Worm (Caenorhabditis elegans): ENCODE results near the gene srv-2.

The srv-2 gene

DNA sequence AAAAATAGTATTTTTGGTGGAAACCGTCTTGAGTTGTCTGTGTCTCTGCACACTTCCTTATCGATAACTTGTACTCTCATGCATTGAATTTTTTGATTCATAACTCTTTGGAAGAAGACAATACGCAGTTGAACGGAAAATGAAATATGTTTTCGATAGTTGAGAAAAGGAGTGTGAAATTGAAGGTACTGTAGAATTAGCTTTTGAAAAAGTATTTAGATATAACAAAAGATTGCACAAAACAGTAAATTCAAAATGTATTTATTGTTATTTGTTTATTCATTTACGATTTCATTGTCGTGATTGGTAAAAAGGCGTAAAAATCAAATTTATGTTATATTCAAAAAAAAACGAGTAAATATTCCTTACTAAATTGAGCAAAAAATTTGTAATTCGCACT is 5.6 kb downstream of the srv-2 start, which contains the start of gene C14A4.7:
Gene C14A4.7 (minus strand): TSS at position 101 of the 400 bp plus-strand sequence.
- TF ChIP-seq ceh-82 (tag; optimal IDR thresholded peaks at IDR 0.05) (no peak), elt-2 (tag; optimal IDR thresholded peaks at IDR 0.05) (peak; percentile 16)

DNA sequence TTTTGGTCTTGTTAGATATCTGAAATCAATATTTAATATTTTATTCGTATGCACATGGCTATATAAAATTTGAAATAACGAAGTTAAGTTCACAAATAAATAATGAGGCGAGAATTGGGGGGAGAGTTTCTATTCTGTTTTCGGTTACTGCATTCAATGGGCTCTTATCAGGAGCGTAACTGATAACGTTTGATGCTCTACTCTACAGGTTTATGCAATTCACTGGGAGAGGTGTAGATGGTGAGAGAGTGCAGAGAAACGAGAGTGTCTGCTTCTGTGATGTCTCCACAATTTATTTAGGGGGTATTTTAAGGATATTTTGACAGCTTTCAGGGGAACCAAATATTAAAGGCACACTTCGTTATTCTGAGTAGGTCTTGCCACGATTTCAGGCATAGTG is 7.3 kb downstream of the srv-2 start, which contains the start of gene C14A4.6:
Gene C14A4.6 (minus strand): TSS at position 19 of the 400 bp plus-strand sequence.
- no peak for TF ChIP-seq nhr-11 (tag; optimal IDR thresholded peaks at IDR 0.05)
- no peak for TF ChIP-seq tbx-2 (tag; optimal IDR thresholded peaks at IDR 0.05)
- TF ChIP-seq dsc-1 (tag; optimal IDR thresholded peaks at IDR 0.05): no peak
- peak in 1 of 2 experiments; percentile 46 for TF ChIP-seq lin-35 (GFP tag; optimal IDR thresholded peaks at IDR 0.05)
- TF ChIP-seq tlp-1 (tag; optimal IDR thresholded peaks at IDR 0.05): no peak
- no peak for TF ChIP-seq F16B12.6 (tag; optimal IDR thresholded peaks at IDR 0.05)
- TF ChIP-seq efl-1 (optimal IDR thresholded peaks at IDR 0.05): no peak
- no peak for TF ChIP-seq efl-1 (GFP tag; optimal IDR thresholded peaks at IDR 0.05 in 1 of 2)
- TF ChIP-seq pqm-1 (tag; optimal IDR thresholded peaks at IDR 0.05): peak; percentile 34
- TF ChIP-seq elt-2 (tag; optimal IDR thresholded peaks at IDR 0.05): peak; percentile 79
- no peak for TF ChIP-seq aly-2 (tag; optimal IDR thresholded peaks at IDR 0.05)
- no peak for TF ChIP-seq unc-86 (tag; optimal IDR thresholded peaks at IDR 0.05)

DNA sequence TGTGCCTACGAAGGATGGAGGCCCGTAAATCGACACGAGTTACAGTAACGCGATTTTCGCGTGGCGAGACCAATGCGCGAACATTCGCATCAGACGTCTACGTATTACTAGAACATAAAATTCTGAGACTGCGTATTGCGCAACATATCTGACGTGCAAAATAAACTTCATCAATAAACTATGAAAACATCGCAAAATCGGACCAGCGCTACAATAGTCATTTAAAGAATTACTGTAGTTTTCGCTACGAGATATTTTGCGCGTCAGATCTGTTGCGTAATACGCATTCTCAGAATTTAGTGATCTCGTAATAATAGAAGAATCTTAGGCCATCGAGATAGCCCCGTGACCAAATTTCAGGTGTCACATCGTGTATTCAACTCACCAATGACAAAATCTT is 7.8 kb downstream of the srv-2 start:
- TF ChIP-seq mdl-1 (tag; optimal IDR thresholded peaks at IDR 0.05): no peak
- no peak for TF ChIP-seq ets-5 (GFP tag; IDR thresholded peaks at IDR 0.05)
- no peak for TF ChIP-seq ztf-4 (tag; optimal IDR thresholded peaks at IDR 0.05)
- no peak for TF ChIP-seq zip-4 (GFP tag; optimal IDR thresholded peaks at IDR 0.05)
- no peak for TF ChIP-seq sox-4 (tag; optimal IDR thresholded peaks at IDR 0.05)
- TF ChIP-seq C04F5.9 (tag; optimal IDR thresholded peaks at IDR 0.05): no peak
- TF ChIP-seq C34B4.2 (tag; optimal IDR thresholded peaks at IDR 0.05): no peak
- TF ChIP-seq nhr-90 (tag; optimal IDR thresholded peaks at IDR 0.05; ENCODE audit: poor library complexity): no peak
- TF ChIP-seq fos-1 (tag; optimal IDR thresholded peaks at IDR 0.05): no peak
- no peak for TF ChIP-seq tbx-2 (tag; optimal IDR thresholded peaks at IDR 0.05)
- TF ChIP-seq lin-35 (GFP tag; optimal IDR thresholded peaks at IDR 0.05): no peak
- no peak for TF ChIP-seq pag-3 (tag; optimal IDR thresholded peaks at IDR 0.05; ENCODE audit: borderline replicate concordance, insufficient read depth)
- no peak for TF ChIP-seq ceh-63 (GFP tag; optimal IDR thresholded peaks at IDR 0.05)
- TF ChIP-seq egl-13 (tag; optimal IDR thresholded peaks at IDR 0.05): no peak
- no peak for TF ChIP-seq egl-27 (tag; optimal IDR thresholded peaks at IDR 0.05)

DNA sequence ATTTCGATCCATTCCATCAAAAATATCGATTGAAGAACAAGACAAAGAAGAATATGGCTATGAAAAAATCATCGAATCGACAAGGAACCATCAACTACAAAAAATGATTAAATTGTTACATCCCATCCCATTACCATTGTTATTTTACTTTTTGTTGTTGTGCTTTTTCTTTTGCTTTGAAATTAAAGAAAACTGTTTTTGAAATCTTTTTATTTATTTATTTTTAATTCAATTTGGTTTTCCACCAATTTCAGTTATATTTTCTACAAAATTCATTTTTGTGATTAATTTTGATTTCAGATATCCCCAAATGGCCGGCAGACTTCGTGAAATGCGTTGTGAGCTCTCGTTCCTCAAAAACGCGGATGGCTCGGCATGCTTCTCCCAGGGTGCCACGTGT is 9.6 kb downstream of the srv-2 start, which contains the start of gene crn-5:
Gene crn-5 (plus strand): TSS at position 301 of the 400 bp plus-strand sequence.
- no peak for TF ChIP-seq skn-1 (tag; optimal IDR thresholded peaks at IDR 0.05)
- no peak for TF ChIP-seq sox-4 (tag; optimal IDR thresholded peaks at IDR 0.05)
- TF ChIP-seq ceh-82 (tag; optimal IDR thresholded peaks at IDR 0.05): no peak
- no peak for TF ChIP-seq aly-2 (tag; optimal IDR thresholded peaks at IDR 0.05)
- no peak for TF ChIP-seq vab-15 (tag; optimal IDR thresholded peaks at IDR 0.05)
- TF ChIP-seq ztf-4 (tag; optimal IDR thresholded peaks at IDR 0.05): no peak
- no peak for TF ChIP-seq dpl-1 (GFP tag; optimal IDR thresholded peaks at IDR 0.05)
- TF ChIP-seq lin-13 (GFP tag; optimal IDR thresholded peaks at IDR 0.05): no peak
- TF ChIP-seq unc-130 (tag; optimal IDR thresholded peaks at IDR 0.05): no peak
- no peak for TF ChIP-seq lir-3 (tag; optimal IDR thresholded peaks at IDR 0.05; ENCODE audit: poor library complexity)
- TF ChIP-seq lin-14 (GFP tag; optimal IDR thresholded peaks at IDR 0.05): no peak
- TF ChIP-seq nhr-237 (tag; optimal IDR thresholded peaks at IDR 0.05): no peak
- no peak for TF ChIP-seq mab-9 (GFP tag; IDR thresholded peaks at IDR 0.05)
- TF ChIP-seq lin-35 (GFP tag; optimal IDR thresholded peaks at IDR 0.05): no peak
- TF ChIP-seq ceh-88 (GFP tag; IDR thresholded peaks at IDR 0.05): no peak
- TF ChIP-seq nhr-71 (tag; optimal IDR thresholded peaks at IDR 0.05): no peak
- no peak for TF ChIP-seq mdl-1 (tag; optimal IDR thresholded peaks at IDR 0.05)
- TF ChIP-seq egl-27 (tag; optimal IDR thresholded peaks at IDR 0.05): no peak
